Fruit fly (Drosophila melanogaster): ENCODE data around the gene CG11523.

Gene CG11523

dm6 chr3L:22277186-22277585, 10.7 kb upstream of the CG11523 start (continued):
- TF ChIP-seq zen (tag; optimal IDR thresholded peaks at IDR 0.05) (no peak), NfI (GFP tag; optimal IDR thresholded peaks at IDR 0.05) (no peak), CG7271 (tag; optimal IDR thresholded peaks at IDR 0.05) (no peak), CG1024 (GFP tag; IDR thresholded peaks at IDR 0.05) (no peak), tio (GFP tag; optimal IDR thresholded peaks at IDR 0.05) (no peak), CG34422 (GFP tag; IDR thresholded peaks at IDR 0.05) (no peak), jigr1 (GFP tag; IDR thresholded peaks at IDR 0.05) (0 out of 3 replicates have a peak, but pooled peaks have one; percentile 27), Hsf (GFP tag; optimal IDR thresholded peaks at IDR 0.05) (peak; percentile 34), CG6254 (GFP tag; optimal IDR thresholded peaks at IDR 0.05) (peak; percentile 5), CG12071 (GFP tag; optimal IDR thresholded peaks at IDR 0.05) (peak; percentile 24), amos (GFP tag; IDR thresholded peaks at IDR 0.05; ENCODE audit: partially characterized antibody) (no peak), Atf-2 (GFP tag; optimal IDR thresholded peaks at IDR 0.05) (no peak), odd (GFP tag; optimal IDR thresholded peaks at IDR 0.05) (no peak), fd64A (GFP tag; optimal IDR thresholded peaks at IDR 0.05) (no peak), stwl (tag; optimal IDR thresholded peaks at IDR 0.05) (no peak), tna (GFP tag; IDR thresholded peaks at IDR 0.05; ENCODE audit: partially characterized antibody) (no peak), aop (GFP tag; IDR thresholded peaks at IDR 0.05) (no peak), lmd (GFP tag; IDR thresholded peaks at IDR 0.05) (peak; percentile 62), crp (GFP tag; optimal IDR thresholded peaks at IDR 0.05) (no peak), emc (GFP tag; optimal IDR thresholded peaks at IDR 0.05) (no peak), z (GFP tag; IDR thresholded peaks at IDR 0.05) (no peak), CG17568 (GFP tag; optimal IDR thresholded peaks at IDR 0.05) (no peak), ttk (GFP tag; IDR thresholded peaks at IDR 0.05) (no peak), Doc2 (GFP tag; IDR thresholded peaks at IDR 0.05) (no peak), slbo (GFP tag; IDR thresholded peaks at IDR 0.05) (peak; percentile 60), CG18619 (GFP tag; optimal IDR thresholded peaks at IDR 0.05) (peak; percentile 32), CG17802 (tag; optimal IDR thresholded peaks at IDR 0.05) (no peak), vfl (GFP tag; optimal IDR thresholded peaks at IDR 0.05) (no peak), Hmr (GFP tag; optimal IDR thresholded peaks at IDR 0.05) (peak; percentile 15), CG6689 (GFP tag; IDR thresholded peaks at IDR 0.05) (peak; percentile 47), HLH4C (GFP tag; IDR thresholded peaks at IDR 0.05; ENCODE audit: partially characterized antibody) (no peak), Bteb2 (GFP tag; optimal IDR thresholded peaks at IDR 0.05) (no peak), CG18764 (GFP tag; optimal IDR thresholded peaks at IDR 0.05) (no peak), HLH3B (GFP tag; IDR thresholded peaks at IDR 0.05) (peak; percentile 48; the same call in 1 of the 2 replicates), phol (tag; optimal IDR thresholded peaks at IDR 0.05) (no peak), unpg (GFP tag; optimal IDR thresholded peaks at IDR 0.05) (no peak), dmrt99B (tag; optimal IDR thresholded peaks at IDR 0.05) (no peak), sim (GFP tag; IDR thresholded peaks at IDR 0.05) (no peak), CG17186 (GFP tag; optimal IDR thresholded peaks at IDR 0.05) (no peak), CG3407 (GFP tag; optimal IDR thresholded peaks at IDR 0.05) (no peak), CG2120 (GFP tag; optimal IDR thresholded peaks at IDR 0.05) (peak; percentile 52), CG10147 (GFP tag; optimal IDR thresholded peaks at IDR 0.05) (no peak), unc-4 (GFP tag; IDR thresholded peaks at IDR 0.05; ENCODE audit: partially characterized antibody) (no peak), Sin3A (optimal IDR thresholded peaks at IDR 0.05) (no peak), Fer1 (GFP tag; optimal IDR thresholded peaks at IDR 0.05) (no peak), HmgD (GFP tag; optimal IDR thresholded peaks at IDR 0.05) (no peak), Fer2 (tag; optimal IDR thresholded peaks at IDR 0.05) (no peak), CG13624 (GFP tag; optimal IDR thresholded peaks at IDR 0.05) (peak; percentile 32), CG1602 (GFP tag; optimal IDR thresholded peaks at IDR 0.05) (peak; percentile 17), Spps (tag; optimal IDR thresholded peaks at IDR 0.05) (no peak), Tbp (GFP tag; optimal IDR thresholded peaks at IDR 0.05) (no peak), CG9876 (GFP tag; optimal IDR thresholded peaks at IDR 0.05) (peak; percentile 35)

All from whole organism, embryonic.